Fruit fly (Drosophila melanogaster) whole organism: ENCODE measurements around the gene CG2574.

Experiments
- EcR ChIP-seq, 2 experiments: fragments of >200 bp; optimal IDR thresholded peaks; 2 replicates each; lab custom pipeline; 2017; ENCODE audit warnings: missing biosample characterization in 2 of 2, missing genetic modification characterization in 2 of 2, missing genetic modification reagents in 2 of 2
- pan ChIP-seq: fragments of >200 bp; optimal IDR thresholded peaks from 2 replicates; lab custom pipeline; 2017
- psq ChIP-seq: fragments of >200 bp; optimal IDR thresholded peaks from 2 replicates; lab custom pipeline; 2017

DNA sequence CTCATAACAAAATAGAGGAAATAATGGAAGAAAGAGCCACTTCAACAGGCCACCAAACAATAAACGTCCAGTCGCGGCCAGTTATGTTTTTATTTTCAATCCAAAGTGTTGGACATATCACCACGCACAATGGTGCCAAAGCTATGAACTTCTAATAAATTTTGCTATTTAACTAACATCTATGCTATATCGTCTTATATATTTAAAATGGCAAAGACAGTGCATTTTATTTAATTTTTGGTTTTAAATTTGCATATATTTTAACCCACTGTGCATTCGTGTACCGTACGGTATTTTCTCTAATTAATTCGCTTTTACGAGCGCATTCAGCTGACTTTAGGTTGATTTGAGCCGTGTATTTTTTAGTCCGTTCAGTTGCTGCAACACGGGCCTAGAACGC, 45.7 kb downstream of the CG2574 start, which contains the start of gene CG15927:
- TF ChIP-seq EcR (GFP tag; optimal IDR thresholded peaks at IDR 0.05; lab: Kevin White, UChicago) (no peak), psq (lab: Kevin White, UChicago) (no peak), pan (lab: Kevin White, UChicago) (no peak)
